Fruit fly (Drosophila melanogaster): ENCODE measurements around the gene trus.

Gene trus

dm6 chr3R:12426310-12426653, 30.1 kb upstream of the trus start, which contains the start of gene NANS:
Gene NANS (plus strand): TSS chr3R:12426578.
- no peak for TF ChIP-seq CG34367 (tag; optimal IDR thresholded peaks at IDR 0.05)
- no peak for TF ChIP-seq rn (GFP tag; IDR thresholded peaks at IDR 0.05)
- no peak for TF ChIP-seq gl (tag; optimal IDR thresholded peaks at IDR 0.05)
- TF ChIP-seq D1 (tag; optimal IDR thresholded peaks at IDR 0.05), result no peak
- TF ChIP-seq CG10348 (GFP tag; IDR thresholded peaks at IDR 0.05), result no peak
- no peak for TF ChIP-seq CG32121 (GFP tag; IDR thresholded peaks at IDR 0.05)
- no peak for TF ChIP-seq CG8159 (tag; optimal IDR thresholded peaks at IDR 0.05)
- no peak for TF ChIP-seq CG8301 (tag; optimal IDR thresholded peaks at IDR 0.05)
- TF ChIP-seq Snoo (tag; optimal IDR thresholded peaks at IDR 0.05), result no peak
- no peak for TF ChIP-seq Pif1B (GFP tag; optimal IDR thresholded peaks at IDR 0.05)
- no peak for TF ChIP-seq CG9948 (tag; optimal IDR thresholded peaks at IDR 0.05)
- TF ChIP-seq CG14655 (GFP tag; optimal IDR thresholded peaks at IDR 0.05), result no peak

DNA sequence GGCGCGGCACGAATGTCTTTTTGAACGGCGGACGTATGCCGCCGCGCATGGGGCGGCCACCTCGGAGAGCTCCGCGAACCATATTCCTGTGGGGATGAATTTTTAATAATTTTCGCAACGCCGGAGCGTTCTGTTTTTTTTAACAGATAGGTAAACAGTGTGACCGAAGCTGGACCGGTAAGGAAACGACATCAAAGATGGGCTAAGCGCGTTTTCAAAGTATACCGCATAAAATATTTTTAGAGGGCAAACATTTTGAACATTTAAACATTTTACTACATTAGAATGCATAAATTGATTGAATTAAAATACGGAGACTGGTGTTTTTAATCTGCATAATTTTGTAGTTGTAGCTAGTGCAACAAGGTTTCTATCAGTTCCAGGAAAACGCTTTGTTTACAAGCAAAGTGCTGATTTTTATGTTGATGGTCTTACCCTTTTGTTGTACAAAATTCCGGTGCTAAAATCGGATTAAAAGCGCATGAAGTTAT, 27.2 kb upstream of the trus start, which contains the start of the genes CG5641 and CG5245:
Gene CG5641, minus strand, starts transcription at position 163 of the 491 bp plus-strand sequence.
Gene CG5245, plus strand, starts transcription at position 441 of the 491 bp plus-strand sequence.
- TF ChIP-seq CG9948 (tag; optimal IDR thresholded peaks at IDR 0.05) (no peak), CG10348 (GFP tag; IDR thresholded peaks at IDR 0.05) (no peak), Snoo (tag; optimal IDR thresholded peaks at IDR 0.05) (no peak), Pif1B (GFP tag; optimal IDR thresholded peaks at IDR 0.05) (no peak), Pif1A (GFP tag; optimal IDR thresholded peaks at IDR 0.05) (no peak), CG32121 (GFP tag; IDR thresholded peaks at IDR 0.05) (no peak), fd96Ca (GFP tag; IDR thresholded peaks at IDR 0.05) (no peak), CG13204 (GFP tag; optimal IDR thresholded peaks at IDR 0.05) (no peak), CG15710 (tag; optimal IDR thresholded peaks at IDR 0.05) (no peak), CG14655 (GFP tag; optimal IDR thresholded peaks at IDR 0.05) (no peak), Ets98B (GFP tag; IDR thresholded peaks at IDR 0.05) (no peak)

DNA sequence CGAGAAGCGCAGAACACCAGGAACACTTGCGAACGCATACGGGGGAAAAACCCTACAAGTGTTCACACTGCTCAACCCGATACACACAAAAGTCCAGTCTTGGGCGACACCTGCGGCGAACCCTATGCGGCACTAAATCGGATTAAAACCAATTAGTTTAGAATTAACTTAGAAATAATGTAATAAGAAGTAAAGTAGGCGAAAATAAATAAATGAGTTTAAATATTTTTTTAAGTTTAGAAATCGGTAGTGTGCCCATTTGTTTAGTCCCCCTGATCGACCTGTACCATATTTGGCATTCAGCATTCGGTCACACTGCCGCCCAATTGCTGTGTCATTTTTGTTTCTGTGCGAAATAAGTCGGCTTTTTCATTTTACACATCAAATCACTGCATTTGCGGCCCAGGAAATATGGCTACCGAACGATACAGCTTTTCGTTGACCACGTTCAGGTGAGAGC, 25.3 kb upstream of the trus start, which contains the start of gene Prosalpha2:
Gene Prosalpha2, plus strand, starts transcription at position 292 of the 460 bp plus-strand sequence.
- TF ChIP-seq Snoo (tag; optimal IDR thresholded peaks at IDR 0.05) (no peak), CG9948 (tag; optimal IDR thresholded peaks at IDR 0.05) (peak; percentile 16), CG15710 (tag; optimal IDR thresholded peaks at IDR 0.05) (peak; percentile 9)

- TF ChIP-seq fd96Ca (GFP tag; IDR thresholded peaks at IDR 0.05) (no peak), CG13204 (GFP tag; optimal IDR thresholded peaks at IDR 0.05) (no peak), Snoo (tag; optimal IDR thresholded peaks at IDR 0.05) (peak; percentile 32), CG15710 (tag; optimal IDR thresholded peaks at IDR 0.05) (peak; percentile 63), Pif1B (GFP tag; optimal IDR thresholded peaks at IDR 0.05) (no peak), CG10348 (GFP tag; IDR thresholded peaks at IDR 0.05) (no peak), CG4496 (GFP tag; IDR thresholded peaks at IDR 0.05) (no peak), CG34367 (tag; optimal IDR thresholded peaks at IDR 0.05) (no peak), CG14655 (GFP tag; optimal IDR thresholded peaks at IDR 0.05) (no peak), rn (GFP tag; IDR thresholded peaks at IDR 0.05) (no peak), D1 (tag; optimal IDR thresholded peaks at IDR 0.05) (no peak), CG32121 (GFP tag; IDR thresholded peaks at IDR 0.05) (0 out of 2 replicates have a peak, but pooled peaks have one; percentile 29), CG12605 (GFP tag; IDR thresholded peaks at IDR 0.05) (no peak), Ets98B (GFP tag; IDR thresholded peaks at IDR 0.05) (no peak), gl (tag; optimal IDR thresholded peaks at IDR 0.05) (no peak), CG8159 (tag; optimal IDR thresholded peaks at IDR 0.05) (no peak), CG17806 (tag; optimal IDR thresholded peaks at IDR 0.05) (peak; percentile 35), EcR (GFP tag; optimal IDR thresholded peaks at IDR 0.05) (no peak), CG9948 (tag; optimal IDR thresholded peaks at IDR 0.05) (peak; percentile 41), Pif1A (GFP tag; optimal IDR thresholded peaks at IDR 0.05) (no peak), CG8301 (tag; optimal IDR thresholded peaks at IDR 0.05) (no peak)
These were observed 22.6 kb upstream of the trus start, which contains the start of the genes Aos1 and Srlp for dm6 chr3R:12433764-12434163. Gene Aos1 (minus strand): TSS chr3R:12433822. Gene Srlp (plus strand): TSS chr3R:12434098.

DNA sequence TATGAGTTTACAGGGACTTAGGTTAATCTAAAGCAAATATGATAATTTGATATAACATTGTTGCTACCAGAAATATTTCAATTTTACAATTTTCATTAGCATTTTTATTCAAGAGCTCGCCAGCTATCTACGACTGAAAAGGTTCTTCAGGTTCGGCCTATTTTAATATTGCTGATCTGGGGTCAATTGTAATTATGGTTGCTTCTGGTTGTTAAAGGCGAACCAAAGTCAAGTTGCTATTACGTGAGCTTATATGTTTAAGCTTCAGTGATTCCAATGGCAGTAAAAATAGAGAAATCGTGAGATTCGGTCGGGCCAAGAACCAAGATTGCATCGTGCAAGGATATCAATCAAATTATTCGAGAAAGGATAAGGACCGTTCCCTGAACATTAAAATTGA, 20.4 kb upstream of the trus start, which contains the start of gene Desat2:
Gene Desat2, plus strand, starts transcription at position 301 of the 400 bp plus-strand sequence.
- no peak for TF ChIP-seq CG8301 (tag; optimal IDR thresholded peaks at IDR 0.05)
- no peak for TF ChIP-seq Pif1B (GFP tag; optimal IDR thresholded peaks at IDR 0.05)
- TF ChIP-seq CG10348 (GFP tag; IDR thresholded peaks at IDR 0.05), result no peak
- no peak for TF ChIP-seq fd96Ca (GFP tag; IDR thresholded peaks at IDR 0.05)
- TF ChIP-seq D1 (tag; optimal IDR thresholded peaks at IDR 0.05), result no peak
- TF ChIP-seq CG4496 (GFP tag; IDR thresholded peaks at IDR 0.05), result no peak
- TF ChIP-seq CG34367 (tag; optimal IDR thresholded peaks at IDR 0.05), result no peak
- TF ChIP-seq CG15710 (tag; optimal IDR thresholded peaks at IDR 0.05), result no peak

- TF ChIP-seq CG13204 (GFP tag; optimal IDR thresholded peaks at IDR 0.05) (no peak), CG14655 (GFP tag; optimal IDR thresholded peaks at IDR 0.05) (no peak), CG17806 (tag; optimal IDR thresholded peaks at IDR 0.05) (no peak), gl (tag; optimal IDR thresholded peaks at IDR 0.05) (no peak), Pif1A (GFP tag; optimal IDR thresholded peaks at IDR 0.05) (no peak), CG9948 (tag; optimal IDR thresholded peaks at IDR 0.05) (no peak), CG32121 (GFP tag; IDR thresholded peaks at IDR 0.05) (no peak), rn (GFP tag; IDR thresholded peaks at IDR 0.05) (no peak)
These were observed 17.4 kb upstream of the trus start, which contains the start of the genes CG17207 and CG46427 for dm6 chr3R:12439039-12439400. Gene CG17207 (minus strand): TSS chr3R:12439139. Gene CG46427 (minus strand): TSS chr3R:12439139.

Measured in whole organism, pupa.